Worm (Caenorhabditis elegans): ENCODE data around the gene C50D2.6.

DNA sequence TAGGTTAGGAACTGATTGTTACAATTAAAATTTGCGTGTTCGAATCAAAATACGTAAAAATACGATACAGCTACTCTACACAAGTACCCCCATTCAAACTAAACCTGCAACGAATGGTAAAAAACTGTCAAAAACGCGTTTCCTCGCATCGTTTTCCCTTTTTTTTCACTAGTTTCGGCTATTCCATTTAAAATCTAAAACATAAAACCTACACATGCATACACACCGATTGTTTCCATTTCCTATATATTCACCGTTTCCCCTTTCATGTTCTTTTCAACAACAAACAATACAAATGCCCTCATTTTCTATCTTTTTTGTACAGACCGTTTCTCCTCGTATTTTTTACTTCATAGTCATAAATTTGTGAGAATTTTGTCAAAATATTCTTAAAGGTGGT lies 15.5 kb upstream of the C50D2.6 start:
- no peak for TF ChIP-seq zag-1 (tag; optimal IDR thresholded peaks at IDR 0.05)
- TF ChIP-seq ceh-82 (tag; optimal IDR thresholded peaks at IDR 0.05): no peak
- TF ChIP-seq fos-1 (tag; optimal IDR thresholded peaks at IDR 0.05): no peak
- no peak for TF ChIP-seq ztf-11 (tag; optimal IDR thresholded peaks at IDR 0.05)
- TF ChIP-seq R02D3.7 (tag; optimal IDR thresholded peaks at IDR 0.05): no peak
- TF ChIP-seq snpc-4 (tag; optimal IDR thresholded peaks at IDR 0.05): no peak
- no peak for TF ChIP-seq C34F6.9 (tag; optimal IDR thresholded peaks at IDR 0.05)
- TF ChIP-seq unc-55 (GFP tag; optimal IDR thresholded peaks at IDR 0.05): no peak
- TF ChIP-seq nhr-237 (tag; optimal IDR thresholded peaks at IDR 0.05): no peak
- no peak for TF ChIP-seq lin-39 (tag; optimal IDR thresholded peaks at IDR 0.05)
- no peak for TF ChIP-seq aly-2 (tag; optimal IDR thresholded peaks at IDR 0.05)
- no peak for TF ChIP-seq egl-27 (tag; optimal IDR thresholded peaks at IDR 0.05)
- no peak for TF ChIP-seq sem-4 (tag; optimal IDR thresholded peaks at IDR 0.05)
- no peak for TF ChIP-seq nhr-21 (tag; optimal IDR thresholded peaks at IDR 0.05)
